Worm (Caenorhabditis elegans) whole organism, young adult: ENCODE measurements around the gene nuo-5.
A peak's percentile ranks its signal among the peaks of the same experiment; 100 is the strongest.

ENCODE experiments used
- B0019.2 ChIP-seq: fragments of 200-800 bp; sonication (Bioruptor generic); conservative IDR thresholded peaks from 2 replicates; pipeline ENCODE4 v1.3.6; 2022; ENCODE audit warnings: missing genetic modification reagents, missing genetic modification characterization, missing compliant biosample characterization
- B0035.1 ChIP-seq: sonication (generic microtip); optimal IDR thresholded peaks from 2 replicates; lab custom pipeline; 2016; ENCODE audit warnings: missing genetic modification characterization, mild to moderate bottlenecking, missing compliant biosample characterization, missing genotype, missing genetic modification reagents
- F10E7.11 ChIP-seq: sonication (generic microtip); optimal IDR thresholded peaks from 2 replicates; lab custom pipeline; 2017; ENCODE audit warnings: mild to moderate bottlenecking, missing genetic modification characterization, moderate library complexity, missing compliant biosample characterization
- F22D6.2 ChIP-seq: sonication (generic microtip); optimal IDR thresholded peaks from 2 replicates; lab custom pipeline; 2016; ENCODE audit warnings: mild to moderate bottlenecking, missing genetic modification characterization, missing compliant biosample characterization
- F23B12.7 ChIP-seq: sonication (generic microtip); optimal IDR thresholded peaks from 2 replicates; lab custom pipeline; 2017; ENCODE audit warnings: missing genetic modification characterization, mild to moderate bottlenecking, missing compliant biosample characterization, antibody characterized with exemption, moderate library complexity; ENCODE audit not compliant: insufficient read depth
- F39B2.1 ChIP-seq: fragments of 200-800 bp; sonication (Bioruptor generic); IDR thresholded peaks from 2 replicates; pipeline ENCODE4 v1.3.6; 2022; ENCODE audit warnings: missing genetic modification reagents, missing genetic modification characterization, missing compliant biosample characterization
- F57A8.1 ChIP-seq: fragments of 200-800 bp; sonication (Bioruptor generic); optimal IDR thresholded peaks from 2 replicates; lab custom pipeline; 2018; ENCODE audit warnings: mild to moderate bottlenecking, missing genetic modification characterization, moderate library complexity, missing compliant biosample characterization
- T07F8.4 ChIP-seq: sonication (generic microtip); optimal IDR thresholded peaks from 2 replicates; lab custom pipeline; 2016; ENCODE audit warnings: mild to moderate bottlenecking, missing genetic modification characterization, moderate library complexity, missing compliant biosample characterization
- Y53F4B.3 ChIP-seq: fragments of 200-800 bp; sonication (Bioruptor generic); IDR thresholded peaks from 2 replicates; pipeline ENCODE4 v1.3.6; 2022; ENCODE audit warnings: missing genetic modification reagents, missing genetic modification characterization, missing compliant biosample characterization
- Y53G8AR.9 ChIP-seq: fragments of 200-800 bp; sonication (Bioruptor generic); conservative IDR thresholded peaks from 2 replicates; pipeline ENCODE4 v1.3.6; 2022; ENCODE audit warnings: missing genetic modification reagents, missing genetic modification characterization, missing compliant biosample characterization
- Y56A3A.18 ChIP-seq: fragments of 200-800 bp; sonication (Bioruptor generic); IDR thresholded peaks from 2 replicates; pipeline ENCODE4 v1.3.6; 2022; ENCODE audit warnings: missing genetic modification reagents, missing genetic modification characterization, missing compliant biosample characterization
- ZK185.1 ChIP-seq: sonication (generic microtip); optimal IDR thresholded peaks from 2 replicates; lab custom pipeline; 2016; ENCODE audit warnings: mild to moderate bottlenecking, missing genetic modification characterization, missing compliant biosample characterization; ENCODE audit not compliant: poor library complexity, severe bottlenecking
- atf-7 ChIP-seq: sonication (generic microtip); optimal IDR thresholded peaks from 2 replicates; lab custom pipeline; 2017; ENCODE audit warnings: mild to moderate bottlenecking, missing genetic modification characterization, missing compliant biosample characterization
- athp-1 ChIP-seq: sonication (generic microtip); optimal IDR thresholded peaks from 2 replicates; lab custom pipeline; 2017; ENCODE audit warnings: mild to moderate bottlenecking, missing genetic modification characterization, missing compliant biosample characterization
- attf-3 ChIP-seq: fragments of 200-800 bp; sonication (Bioruptor generic); conservative IDR thresholded peaks from 2 replicates; pipeline ENCODE4 v1.3.6; 2022; ENCODE audit warnings: missing genetic modification reagents, missing genetic modification characterization, missing compliant biosample characterization
- cebp-1 ChIP-seq, 2 experiments: fragments of 200-800 bp in 1 of 2; sonication (Bioruptor generic) in 1 of 2; sonication (generic microtip) in 1 of 2; IDR thresholded peaks in 1 of 2; optimal IDR thresholded peaks in 1 of 2; 2 replicates each; pipeline versions ENCODE4 v1.3.6 to Lab custom; 2017 to 2022; ENCODE audit warnings: missing compliant biosample characterization in 2 of 2, missing genetic modification characterization in 2 of 2, mild to moderate bottlenecking in 1 of 2, missing genetic modification reagents in 1 of 2, moderate library complexity in 1 of 2
- cebp-2 ChIP-seq: fragments of 200-800 bp; sonication (Bioruptor generic); IDR thresholded peaks from 2 replicates; pipeline ENCODE4 v1.3.6; 2022; ENCODE audit warnings: missing genetic modification characterization, missing compliant biosample characterization
- ceh-40 ChIP-seq: fragments of 200-800 bp; sonication (Bioruptor generic); IDR thresholded peaks from 2 replicates; pipeline ENCODE4 v1.3.6; 2022; ENCODE audit warnings: missing genetic modification characterization, missing compliant biosample characterization
- die-1 ChIP-seq: sonication (generic microtip); optimal IDR thresholded peaks from 2 replicates; lab custom pipeline; 2016; ENCODE audit warnings: missing genotype, mild to moderate bottlenecking, missing genetic modification characterization, missing compliant biosample characterization
- dox-1 ChIP-seq: fragments of 200-800 bp; sonication (Bioruptor generic); IDR thresholded peaks from 2 replicates; pipeline ENCODE4 v1.3.6; 2022; ENCODE audit warnings: missing genetic modification reagents, missing genetic modification characterization, missing compliant biosample characterization
- dpl-1 ChIP-seq: fragments of 150-350 bp; optimal IDR thresholded peaks from 2 replicates; lab custom pipeline; 2014; ENCODE audit warnings: missing biosample characterization, missing genetic modification reagents, missing genetic modification characterization
- efl-1 ChIP-seq: fragments of 150-350 bp; optimal IDR thresholded peaks from 2 replicates; lab custom pipeline; 2014; ENCODE audit warnings: missing biosample characterization, missing genetic modification reagents, missing genetic modification characterization
- egl-18 ChIP-seq: fragments of 200-800 bp; sonication (Bioruptor generic); IDR thresholded peaks from 2 replicates; pipeline ENCODE4 v1.3.6; 2022; ENCODE audit warnings: missing genetic modification reagents, missing genetic modification characterization, missing compliant biosample characterization
- egl-44 ChIP-seq: fragments of 200-800 bp; sonication (Bioruptor generic); IDR thresholded peaks from 2 replicates; pipeline ENCODE4 v1.3.6; 2022; ENCODE audit warnings: missing genetic modification reagents, missing genetic modification characterization, missing compliant biosample characterization
- fkh-3 ChIP-seq: sonication (generic microtip); optimal IDR thresholded peaks from 2 replicates; lab custom pipeline; 2016; ENCODE audit warnings: mild to moderate bottlenecking, missing genetic modification characterization, missing compliant biosample characterization
- gei-17 ChIP-seq: fragments of 200-800 bp; sonication (Bioruptor generic); optimal IDR thresholded peaks from 2 replicates; lab custom pipeline; 2018; ENCODE audit warnings: mild to moderate bottlenecking, missing genetic modification characterization, missing compliant biosample characterization
- hlh-26 ChIP-seq: fragments of 200-800 bp; sonication (Bioruptor generic); conservative IDR thresholded peaks from 2 replicates; pipeline ENCODE4 v1.3.6; 2022; ENCODE audit warnings: missing genetic modification reagents, missing genetic modification characterization, missing compliant biosample characterization
- lir-1 ChIP-seq: fragments of 200-800 bp; sonication (Bioruptor generic); conservative IDR thresholded peaks from 2 replicates; pipeline ENCODE4 v1.3.6; 2022; ENCODE audit warnings: missing genetic modification reagents, missing genetic modification characterization, missing compliant biosample characterization
- madf-6 ChIP-seq: fragments of 200-800 bp; sonication (Bioruptor generic); IDR thresholded peaks from 2 replicates; pipeline ENCODE4 v1.3.6; 2022; ENCODE audit warnings: missing genetic modification reagents, missing genetic modification characterization, missing compliant biosample characterization
- madf-8 ChIP-seq: fragments of 200-800 bp; sonication (Bioruptor generic); conservative IDR thresholded peaks from 2 replicates; pipeline ENCODE4 v1.3.6; 2022; ENCODE audit warnings: missing genetic modification reagents, missing genetic modification characterization, missing compliant biosample characterization
- mcd-1 ChIP-seq: fragments of 200-800 bp; sonication (Bioruptor generic); IDR thresholded peaks from 2 replicates; pipeline ENCODE4 v1.3.6; 2022; ENCODE audit warnings: missing genetic modification reagents, missing genetic modification characterization, missing compliant biosample characterization
- nfyb-1 ChIP-seq: fragments of 200-800 bp; sonication (Bioruptor generic); IDR thresholded peaks from 2 replicates; pipeline ENCODE4 v1.3.6; 2022; ENCODE audit warnings: missing genetic modification reagents, missing genetic modification characterization, missing compliant biosample characterization
- nhr-179 ChIP-seq: sonication (generic microtip); optimal IDR thresholded peaks from 2 replicates; lab custom pipeline; 2016; ENCODE audit warnings: mild to moderate bottlenecking, missing genetic modification characterization, missing compliant biosample characterization
- nhr-80 ChIP-seq: sonication (generic microtip); optimal IDR thresholded peaks from 2 replicates; lab custom pipeline; 2016; ENCODE audit warnings: missing genetic modification characterization, missing compliant biosample characterization
- nhr-90 ChIP-seq: sonication (generic microtip); optimal IDR thresholded peaks from 2 replicates; lab custom pipeline; 2016; ENCODE audit warnings: missing genotype, mild to moderate bottlenecking, missing genetic modification characterization, missing compliant biosample characterization
- rpc-1 ChIP-seq, 2 experiments: fragments of 150-350 bp in 1 of 2; sonication (generic microtip) in 1 of 2; optimal IDR thresholded peaks; 2 replicates each; lab custom pipeline; 2014 to 2018; ENCODE audit warnings: missing biosample characterization in 1 of 2, missing genetic modification characterization in 1 of 2, missing genetic modification reagents in 1 of 2, missing genotype in 1 of 2
- snpc-1.1 ChIP-seq: sonication (generic microtip); optimal IDR thresholded peaks from 2 replicates; lab custom pipeline; 2017; ENCODE audit warnings: missing genetic modification characterization, mild to moderate bottlenecking, missing compliant biosample characterization, antibody characterized with exemption, moderate library complexity, missing genotype, missing genetic modification reagents; ENCODE audit not compliant: insufficient read depth
- snpc-1.3 ChIP-seq: sonication (generic microtip); optimal IDR thresholded peaks from 2 replicates; lab custom pipeline; 2017; ENCODE audit warnings: missing genetic modification characterization, mild to moderate bottlenecking, missing compliant biosample characterization, antibody characterized with exemption, moderate library complexity, missing genotype, missing genetic modification reagents; ENCODE audit not compliant: insufficient read depth
- snpc-4 ChIP-seq, 5 experiments: fragments of 150-350 bp in 1 of 5; sonication (generic microtip) in 4 of 5; optimal IDR thresholded peaks; 2 replicates each; lab custom pipeline; 2014 to 2018; ENCODE audit warnings: missing genetic modification characterization in 5 of 5, missing biosample characterization in 3 of 5, antibody characterized with exemption in 2 of 5, mild to moderate bottlenecking in 2 of 5, missing compliant biosample characterization in 2 of 5, missing genotype in 2 of 5, moderate library complexity in 2 of 5, missing genetic modification reagents in 1 of 5
- sptf-2 ChIP-seq: fragments of 200-800 bp; sonication (Bioruptor generic); optimal IDR thresholded peaks from 2 replicates; lab custom pipeline; 2018; ENCODE audit warnings: mild to moderate bottlenecking, missing genetic modification characterization, missing compliant biosample characterization
- tbx-9 ChIP-seq: sonication (generic microtip); optimal IDR thresholded peaks from 2 replicates; lab custom pipeline; 2016; ENCODE audit warnings: borderline replicate concordance, missing genetic modification characterization, inconsistent platforms, missing compliant biosample characterization
- tlf-1 ChIP-seq: fragments of 200-800 bp; sonication (Bioruptor generic); optimal IDR thresholded peaks from 2 replicates; lab custom pipeline; 2018; ENCODE audit warnings: mild to moderate bottlenecking, missing genetic modification characterization, missing compliant biosample characterization
- xnd-1 ChIP-seq: sonication (generic microtip); optimal IDR thresholded peaks from 2 replicates; lab custom pipeline; 2016; ENCODE audit warnings: missing genotype, missing genetic modification reagents, missing genetic modification characterization, missing compliant biosample characterization
- ztf-26 ChIP-seq: sonication (generic microtip); optimal IDR thresholded peaks from 2 replicates; lab custom pipeline; 2017; ENCODE audit warnings: missing genetic modification characterization, missing compliant biosample characterization
- ztf-28 ChIP-seq: fragments of 200-800 bp; sonication (Bioruptor generic); IDR thresholded peaks from 2 replicates; pipeline ENCODE4 v1.3.6; 2022; ENCODE audit warnings: missing genetic modification reagents, missing genetic modification characterization, missing compliant biosample characterization

The nuo-5 gene

DNA sequence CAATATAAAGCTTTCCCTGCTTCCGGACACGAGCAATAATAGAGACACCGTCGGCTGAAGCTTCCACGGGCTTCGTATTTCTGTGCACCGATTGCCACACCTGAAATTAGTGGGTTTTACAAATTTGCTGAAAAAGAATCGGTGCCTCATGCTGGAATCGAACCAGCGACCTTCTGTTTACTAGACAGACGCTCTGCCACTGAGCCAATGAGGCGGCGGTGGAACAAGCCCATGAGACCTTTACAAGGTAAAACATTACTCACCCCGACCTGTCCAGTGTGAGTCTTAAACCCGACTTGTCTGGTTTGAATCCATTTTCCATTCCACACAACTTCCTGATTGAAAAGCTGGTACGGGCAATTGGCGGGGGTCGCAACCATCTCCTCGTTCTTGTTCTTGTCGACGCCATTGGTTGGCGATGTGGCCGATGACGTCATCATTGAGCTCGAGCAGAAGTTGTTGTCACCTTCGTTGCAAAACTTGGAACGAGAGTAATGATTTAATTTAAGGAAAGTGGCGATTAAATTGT lies 34.2 kb upstream of the nuo-5 start, which contains the start of gene ndx-2:
Gene ndx-2, minus strand, starts transcription at position 479 of the 529 bp plus-strand sequence.
- no peak for TF ChIP-seq cebp-1 (GFP tag; IDR thresholded peaks at IDR 0.05; lab: Robert Waterston, UW)
- TF ChIP-seq cebp-1 (tag; optimal IDR thresholded peaks at IDR 0.05; lab: Kevin White, UChicago): peak; percentile 42
- TF ChIP-seq Y53G8AR.9 (GFP tag; lab: Robert Waterston, UW): peak; percentile 61
- TF ChIP-seq atf-7 (tag; lab: Kevin White, UChicago): peak; percentile 8
- TF ChIP-seq dpl-1: no peak
- peak; percentile 68 for TF ChIP-seq mcd-1 (GFP tag; lab: Robert Waterston, UW)
- TF ChIP-seq attf-3 (GFP tag; lab: Robert Waterston, UW): no peak
- peak; percentile 66 for TF ChIP-seq rpc-1 (optimal IDR thresholded peaks at IDR 0.05; lab: Kevin White, UChicago)
- TF ChIP-seq rpc-1 (tag; optimal IDR thresholded peaks at IDR 0.05; lab: Kevin White, UChicago): peak; percentile 81
- TF ChIP-seq die-1 (tag; lab: Kevin White, UChicago): peak; percentile 79
- TF ChIP-seq F57A8.1 (GFP tag; lab: Kevin White, UChicago): peak; percentile 89
- TF ChIP-seq B0019.2 (GFP tag; lab: Robert Waterston, UW): no peak
- TF ChIP-seq ztf-26: peak; percentile 17
- peak; percentile 78 for TF ChIP-seq dox-1 (GFP tag; lab: Robert Waterston, UW)
- TF ChIP-seq lir-1 (GFP tag; lab: Robert Waterston, UW): no peak
- no peak for TF ChIP-seq ZK185.1 (tag; lab: Kevin White, UChicago)
- TF ChIP-seq athp-1: peak; percentile 72
- TF ChIP-seq efl-1: peak; percentile 33
- 0 out of 2 replicates have a peak, but pooled peaks have one; percentile 22 for TF ChIP-seq ceh-40
- TF ChIP-seq cebp-2 (GFP tag; lab: Robert Waterston, UW): no peak
- TF ChIP-seq hlh-26: no peak
- no peak for TF ChIP-seq tlf-1 (GFP tag; lab: Kevin White, UChicago)
- peak; percentile 78 for TF ChIP-seq nfyb-1 (GFP tag; lab: Robert Waterston, UW)
- no peak for TF ChIP-seq F22D6.2 (tag; lab: Kevin White, UChicago)
- no peak for TF ChIP-seq F39B2.1
- no peak for TF ChIP-seq fkh-3
- TF ChIP-seq nhr-179 (tag; lab: Kevin White, UChicago): no peak
- peak; percentile 28 for TF ChIP-seq snpc-4 (GFP tag; optimal IDR thresholded peaks at IDR 0.05; lab: Kevin White, UChicago)
- TF ChIP-seq snpc-4 (tag; optimal IDR thresholded peaks at IDR 0.05; lab: Kevin White, UChicago): peak in 3 of 4 experiments; percentile 12 to 55 (median 23)
- TF ChIP-seq T07F8.4: peak; percentile 45
- TF ChIP-seq F10E7.11: peak; percentile 1
- no peak for TF ChIP-seq Y53F4B.3 (GFP tag; lab: Robert Waterston, UW)
- no peak for TF ChIP-seq gei-17 (GFP tag; lab: Kevin White, UChicago)
- TF ChIP-seq madf-6 (GFP tag; lab: Robert Waterston, UW): peak; percentile 66
- no peak for TF ChIP-seq xnd-1 (tag; lab: Kevin White, UChicago)
- no peak for TF ChIP-seq B0035.1 (tag; lab: Kevin White, UChicago)
- TF ChIP-seq nhr-80 (tag; lab: Kevin White, UChicago): peak; percentile 13
- TF ChIP-seq nhr-90 (tag; lab: Kevin White, UChicago): peak; percentile 80
- peak; percentile 17 for TF ChIP-seq snpc-1.1 (tag; lab: Kevin White, UChicago)
- peak; percentile 86 for TF ChIP-seq sptf-2
- peak; percentile 73 for TF ChIP-seq F23B12.7
- TF ChIP-seq egl-44: peak; percentile 72; the same call in 1 of the 2 replicates
- TF ChIP-seq madf-8 (GFP tag; lab: Robert Waterston, UW): no peak
- TF ChIP-seq Y56A3A.18 (GFP tag; lab: Robert Waterston, UW): 0 out of 2 replicates have a peak, but pooled peaks have one; percentile 49
- TF ChIP-seq snpc-1.3 (tag; lab: Kevin White, UChicago): peak; percentile 50
- TF ChIP-seq egl-18 (GFP tag; lab: Robert Waterston, UW): no peak
- no peak for TF ChIP-seq ztf-28
- TF ChIP-seq tbx-9 (tag; lab: Kevin White, UChicago): peak; percentile 50
